Worm (Caenorhabditis elegans) whole organism, young adult: ENCODE data around the gene R03A10.5.

ENCODE experiments used
- B0035.1 ChIP-seq: sonication (generic microtip); optimal IDR thresholded peaks from 2 replicates; lab custom pipeline; 2016; ENCODE audit warnings: missing genetic modification characterization, mild to moderate bottlenecking, missing compliant biosample characterization, missing genotype, missing genetic modification reagents
- B0336.3 ChIP-seq: fragments of 200-800 bp; sonication (Bioruptor generic); IDR thresholded peaks from 2 replicates; pipeline ENCODE4 v1.3.6; 2022; ENCODE audit warnings: missing genetic modification characterization, missing compliant biosample characterization
- F22D6.2 ChIP-seq: sonication (generic microtip); optimal IDR thresholded peaks from 2 replicates; lab custom pipeline; 2016; ENCODE audit warnings: mild to moderate bottlenecking, missing genetic modification characterization, missing compliant biosample characterization
- F37B4.10 ChIP-seq: fragments of 200-800 bp; sonication (Bioruptor generic); IDR thresholded peaks from 2 replicates; pipeline ENCODE4 v1.3.6; 2022; ENCODE audit warnings: missing genetic modification characterization, missing compliant biosample characterization
- F49E8.2 ChIP-seq: sonication (generic microtip); optimal IDR thresholded peaks from 3 replicates; lab custom pipeline; 2017; ENCODE audit warnings: missing genetic modification characterization, mild to moderate bottlenecking, missing compliant biosample characterization, antibody characterized with exemption, moderate library complexity; ENCODE audit not compliant: insufficient read depth
- F55B11.4 ChIP-seq: sonication (generic microtip); optimal IDR thresholded peaks from 2 replicates; lab custom pipeline; 2016; ENCODE audit warnings: missing compliant biosample characterization, missing genetic modification characterization, borderline replicate concordance; ENCODE audit not compliant: insufficient read depth
- F57C9.4 ChIP-seq: sonication (generic microtip); optimal IDR thresholded peaks from 2 replicates; lab custom pipeline; 2017; ENCODE audit warnings: mild to moderate bottlenecking, missing genetic modification characterization, missing compliant biosample characterization
- K12H6.12 ChIP-seq: fragments of 200-800 bp; sonication (Bioruptor generic); optimal IDR thresholded peaks from 2 replicates; lab custom pipeline; 2018; ENCODE audit warnings: mild to moderate bottlenecking, missing genetic modification characterization, missing compliant biosample characterization
- Y56A3A.18 ChIP-seq: fragments of 200-800 bp; sonication (Bioruptor generic); IDR thresholded peaks from 2 replicates; pipeline ENCODE4 v1.3.6; 2022; ENCODE audit warnings: missing genetic modification reagents, missing genetic modification characterization, missing compliant biosample characterization
- Y95B8A.8 ChIP-seq: fragments of 200-800 bp; sonication (Bioruptor generic); IDR thresholded peaks from 2 replicates; pipeline ENCODE4 v1.3.6; 2022; ENCODE audit warnings: missing genetic modification reagents, missing genetic modification characterization, missing compliant biosample characterization
- ccch-3 ChIP-seq: fragments of 200-800 bp; sonication (Bioruptor generic); optimal IDR thresholded peaks from 2 replicates; lab custom pipeline; 2018; ENCODE audit warnings: mild to moderate bottlenecking, missing genetic modification characterization, missing compliant biosample characterization
- ceh-100 ChIP-seq: fragments of 200-800 bp; sonication (Bioruptor generic); IDR thresholded peaks from 2 replicates; pipeline ENCODE4 v1.3.6; 2022; ENCODE audit warnings: missing genetic modification reagents, missing genetic modification characterization, missing compliant biosample characterization
- ceh-79 ChIP-seq: sonication (generic microtip); optimal IDR thresholded peaks from 2 replicates; lab custom pipeline; 2017; ENCODE audit warnings: mild to moderate bottlenecking, missing genetic modification characterization, missing compliant biosample characterization
- die-1 ChIP-seq: sonication (generic microtip); optimal IDR thresholded peaks from 2 replicates; lab custom pipeline; 2016; ENCODE audit warnings: missing genotype, mild to moderate bottlenecking, missing genetic modification characterization, missing compliant biosample characterization
- dpff-1 ChIP-seq: sonication (generic microtip); optimal IDR thresholded peaks from 2 replicates; lab custom pipeline; 2017; ENCODE audit warnings: mild to moderate bottlenecking, missing genetic modification characterization, missing compliant biosample characterization
- egl-18 ChIP-seq: fragments of 200-800 bp; sonication (Bioruptor generic); IDR thresholded peaks from 2 replicates; pipeline ENCODE4 v1.3.6; 2022; ENCODE audit warnings: missing genetic modification reagents, missing genetic modification characterization, missing compliant biosample characterization
- ets-4 ChIP-seq: fragments of 200-800 bp; sonication (Bioruptor generic); optimal IDR thresholded peaks from 2 replicates; lab custom pipeline; 2018; ENCODE audit warnings: mild to moderate bottlenecking, missing genetic modification characterization, missing compliant biosample characterization
- fkh-3 ChIP-seq: sonication (generic microtip); optimal IDR thresholded peaks from 2 replicates; lab custom pipeline; 2016; ENCODE audit warnings: mild to moderate bottlenecking, missing genetic modification characterization, missing compliant biosample characterization
- him-1 ChIP-seq: sonication (generic microtip); optimal IDR thresholded peaks from 2 replicates; lab custom pipeline; 2016; ENCODE audit warnings: missing genotype, missing genetic modification reagents, missing genetic modification characterization, missing compliant biosample characterization
- hmg-1.2 ChIP-seq: fragments of 200-800 bp; sonication (Bioruptor generic); IDR thresholded peaks from 2 replicates; pipeline ENCODE4 v1.3.6; 2022; ENCODE audit warnings: missing genetic modification reagents, missing genetic modification characterization, missing compliant biosample characterization
- hmg-20 ChIP-seq: fragments of 200-800 bp; sonication (Bioruptor generic); IDR thresholded peaks from 2 replicates; pipeline ENCODE4 v1.3.6; 2022; ENCODE audit warnings: missing genetic modification reagents, missing genetic modification characterization, missing compliant biosample characterization
- hrde-1 ChIP-seq: sonication (generic microtip); optimal IDR thresholded peaks from 2 replicates; lab custom pipeline; 2016; ENCODE audit warnings: missing genetic modification characterization, mild to moderate bottlenecking, missing compliant biosample characterization, moderate library complexity, missing genotype, missing genetic modification reagents, borderline replicate concordance
- hsf-1 ChIP-seq: fragments of 200-800 bp; sonication (Bioruptor generic); IDR thresholded peaks from 2 replicates; pipeline ENCODE4 v1.3.6; 2022; ENCODE audit warnings: missing genetic modification reagents, missing genetic modification characterization, missing compliant biosample characterization
- lag-1 ChIP-seq: fragments of 200-800 bp; sonication (Bioruptor generic); IDR thresholded peaks from 2 replicates; pipeline ENCODE4 v1.3.6; 2022; ENCODE audit warnings: missing genetic modification reagents, missing genetic modification characterization, missing compliant biosample characterization
- lin-26 ChIP-seq: fragments of 200-800 bp; sonication (Bioruptor generic); IDR thresholded peaks from 2 replicates; pipeline ENCODE4 v1.3.6; 2022; ENCODE audit warnings: missing genetic modification reagents, missing genetic modification characterization, missing compliant biosample characterization
- lin-35 ChIP-seq, 3 experiments: fragments of 150-350 bp in 2 of 3; sonication (generic microtip) in 1 of 3; optimal IDR thresholded peaks; 2 replicates each; lab custom pipeline; 2014 to 2018; ENCODE audit warnings: missing biosample characterization in 3 of 3, missing genetic modification characterization in 3 of 3, missing genetic modification reagents in 3 of 3
- lsl-1 ChIP-seq: fragments of 200-800 bp; sonication (Bioruptor generic); optimal IDR thresholded peaks from 2 replicates; lab custom pipeline; 2018; ENCODE audit warnings: mild to moderate bottlenecking, missing genetic modification characterization, moderate library complexity, missing compliant biosample characterization
- lsy-27 ChIP-seq: sonication (generic microtip); optimal IDR thresholded peaks from 2 replicates; lab custom pipeline; 2017; ENCODE audit warnings: missing genetic modification characterization, mild to moderate bottlenecking, missing compliant biosample characterization, antibody characterized with exemption, missing genotype, borderline replicate concordance; ENCODE audit not compliant: insufficient read depth
- madf-10 ChIP-seq: sonication (generic microtip); optimal IDR thresholded peaks from 2 replicates; lab custom pipeline; 2016; ENCODE audit warnings: mild to moderate bottlenecking, missing genetic modification characterization, missing compliant biosample characterization
- madf-6 ChIP-seq: fragments of 200-800 bp; sonication (Bioruptor generic); IDR thresholded peaks from 2 replicates; pipeline ENCODE4 v1.3.6; 2022; ENCODE audit warnings: missing genetic modification reagents, missing genetic modification characterization, missing compliant biosample characterization
- mcd-1 ChIP-seq: fragments of 200-800 bp; sonication (Bioruptor generic); IDR thresholded peaks from 2 replicates; pipeline ENCODE4 v1.3.6; 2022; ENCODE audit warnings: missing genetic modification reagents, missing genetic modification characterization, missing compliant biosample characterization
- mxl-1 ChIP-seq: sonication (generic microtip); optimal IDR thresholded peaks from 2 replicates; lab custom pipeline; 2016; ENCODE audit warnings: missing genetic modification characterization, missing compliant biosample characterization
- nfya-2 ChIP-seq: fragments of 200-800 bp; sonication (Bioruptor generic); IDR thresholded peaks from 2 replicates; pipeline ENCODE4 v1.3.6; 2022; ENCODE audit warnings: missing genetic modification reagents, missing genetic modification characterization, missing compliant biosample characterization
- nhr-120 ChIP-seq: fragments of 200-800 bp; sonication (Bioruptor generic); IDR thresholded peaks from 2 replicates; pipeline ENCODE4 v1.3.6; 2022; ENCODE audit warnings: missing genetic modification characterization, missing compliant biosample characterization
- nhr-179 ChIP-seq: sonication (generic microtip); optimal IDR thresholded peaks from 2 replicates; lab custom pipeline; 2016; ENCODE audit warnings: mild to moderate bottlenecking, missing genetic modification characterization, missing compliant biosample characterization
- nhr-27 ChIP-seq: fragments of 200-800 bp; sonication (Bioruptor generic); optimal IDR thresholded peaks from 2 replicates; lab custom pipeline; 2018; ENCODE audit warnings: mild to moderate bottlenecking, missing genetic modification characterization, moderate library complexity, missing compliant biosample characterization
- nhr-80 ChIP-seq: sonication (generic microtip); optimal IDR thresholded peaks from 2 replicates; lab custom pipeline; 2016; ENCODE audit warnings: missing genetic modification characterization, missing compliant biosample characterization
- rpc-1 ChIP-seq, 2 experiments: fragments of 150-350 bp in 1 of 2; sonication (generic microtip) in 1 of 2; optimal IDR thresholded peaks; 2 replicates each; lab custom pipeline; 2014 to 2018; ENCODE audit warnings: missing biosample characterization in 1 of 2, missing genetic modification characterization in 1 of 2, missing genetic modification reagents in 1 of 2, missing genotype in 1 of 2
- sea-2 ChIP-seq: fragments of 200-800 bp; sonication (Bioruptor generic); IDR thresholded peaks from 2 replicates; pipeline ENCODE4 v1.3.6; 2022; ENCODE audit warnings: missing genetic modification characterization, missing compliant biosample characterization
- snpc-1.3 ChIP-seq: sonication (generic microtip); optimal IDR thresholded peaks from 2 replicates; lab custom pipeline; 2017; ENCODE audit warnings: missing genetic modification characterization, mild to moderate bottlenecking, missing compliant biosample characterization, antibody characterized with exemption, moderate library complexity, missing genotype, missing genetic modification reagents; ENCODE audit not compliant: insufficient read depth
- snpc-3.4 ChIP-seq: sonication (generic microtip); optimal IDR thresholded peaks from 2 replicates; lab custom pipeline; 2017; ENCODE audit warnings: missing genetic modification characterization, mild to moderate bottlenecking, missing compliant biosample characterization, antibody characterized with exemption, moderate library complexity, missing genotype, missing genetic modification reagents
- snpc-4 ChIP-seq, 5 experiments: fragments of 150-350 bp in 1 of 5; sonication (generic microtip) in 4 of 5; optimal IDR thresholded peaks; 2 replicates each; lab custom pipeline; 2014 to 2018; ENCODE audit warnings: missing genetic modification characterization in 5 of 5, missing biosample characterization in 3 of 5, antibody characterized with exemption in 2 of 5, mild to moderate bottlenecking in 2 of 5, missing compliant biosample characterization in 2 of 5, missing genotype in 2 of 5, moderate library complexity in 2 of 5, missing genetic modification reagents in 1 of 5
- somi-1 ChIP-seq: fragments of 200-800 bp; sonication (Bioruptor generic); optimal IDR thresholded peaks from 2 replicates; lab custom pipeline; 2018; ENCODE audit warnings: mild to moderate bottlenecking, missing genetic modification characterization, missing compliant biosample characterization
- xnd-1 ChIP-seq: sonication (generic microtip); optimal IDR thresholded peaks from 2 replicates; lab custom pipeline; 2016; ENCODE audit warnings: missing genotype, missing genetic modification reagents, missing genetic modification characterization, missing compliant biosample characterization
- zfh-2 ChIP-seq: fragments of 200-800 bp; sonication (Bioruptor generic); conservative IDR thresholded peaks from 2 replicates; pipeline ENCODE4 v1.3.6; 2022; ENCODE audit warnings: missing genetic modification reagents, missing genetic modification characterization, missing compliant biosample characterization
- ztf-28 ChIP-seq: fragments of 200-800 bp; sonication (Bioruptor generic); IDR thresholded peaks from 2 replicates; pipeline ENCODE4 v1.3.6; 2022; ENCODE audit warnings: missing genetic modification reagents, missing genetic modification characterization, missing compliant biosample characterization
- ztf-3 ChIP-seq: fragments of 200-800 bp; sonication (Bioruptor generic); optimal IDR thresholded peaks from 2 replicates; lab custom pipeline; 2018; ENCODE audit warnings: mild to moderate bottlenecking, missing genetic modification characterization, missing compliant biosample characterization

Gene R03A10.5

DNA sequence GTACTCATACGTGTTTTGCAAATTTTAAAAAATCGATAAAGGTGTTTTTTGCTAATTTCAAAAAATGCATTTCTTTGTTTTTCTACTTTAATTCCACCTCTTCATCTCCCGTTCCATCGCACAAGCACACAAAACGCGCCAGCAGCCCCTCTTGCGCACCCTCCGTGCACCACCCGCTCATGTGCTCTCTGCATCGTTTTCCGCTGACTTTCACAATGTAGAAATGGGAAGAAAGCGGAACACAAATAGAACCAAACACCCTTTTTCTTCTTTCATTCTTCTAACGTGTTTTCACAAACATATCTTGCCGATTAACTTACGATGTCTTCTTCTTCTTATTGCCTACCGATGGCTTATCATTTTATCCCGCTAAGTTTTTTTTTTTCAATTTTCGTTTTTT is 46.2 kb downstream of the R03A10.5 start (continued):
- no peak for TF ChIP-seq F57C9.4 (tag; lab: Kevin White, UChicago)
- TF ChIP-seq K12H6.12 (tag; lab: Kevin White, UChicago) = peak; percentile 83
- TF ChIP-seq F37B4.10 (GFP tag; lab: Robert Waterston, UW) = no peak
- TF ChIP-seq F49E8.2 = no peak
- TF ChIP-seq lsy-27 (tag; lab: Kevin White, UChicago) = no peak
- TF ChIP-seq nhr-27 (tag; lab: Kevin White, UChicago) = no peak
- peak; percentile 89 for TF ChIP-seq nhr-80
- peak; percentile 6 for TF ChIP-seq snpc-4 (GFP tag; optimal IDR thresholded peaks at IDR 0.05; lab: Kevin White, UChicago)
- peak; percentile 44 to 63 (median 57) for TF ChIP-seq snpc-4 (tag; optimal IDR thresholded peaks at IDR 0.05; lab: Kevin White, UChicago)
- no peak for TF ChIP-seq rpc-1 (optimal IDR thresholded peaks at IDR 0.05; lab: Kevin White, UChicago)
- no peak for TF ChIP-seq rpc-1 (tag; optimal IDR thresholded peaks at IDR 0.05; lab: Kevin White, UChicago)
- TF ChIP-seq ztf-28 = no peak
- TF ChIP-seq xnd-1 (tag; lab: Kevin White, UChicago) = no peak
- TF ChIP-seq ets-4 (GFP tag; lab: Kevin White, UChicago) = peak; percentile 57
- no peak for TF ChIP-seq ztf-3
- TF ChIP-seq lin-35 (GFP tag; optimal IDR thresholded peaks at IDR 0.05; lab: Kevin White, UChicago) = no peak
- TF ChIP-seq madf-10 (tag; lab: Kevin White, UChicago) = peak; percentile 63
- TF ChIP-seq die-1 = peak; percentile 20
- TF ChIP-seq egl-18 = 0 out of 2 replicates have a peak, but pooled peaks have one; percentile 46
- TF ChIP-seq hsf-1 (GFP tag; lab: Robert Waterston, UW) = 0 out of 2 replicates have a peak, but pooled peaks have one; percentile 24
- TF ChIP-seq ceh-79 (tag; lab: Kevin White, UChicago) = no peak
- TF ChIP-seq madf-6 (GFP tag; lab: Robert Waterston, UW) = 0 out of 2 replicates have a peak, but pooled peaks have one; percentile 21
- no peak for TF ChIP-seq hmg-20 (GFP tag; lab: Robert Waterston, UW)
- TF ChIP-seq ccch-3 (GFP tag; lab: Kevin White, UChicago) = no peak
- peak; percentile 44; the same call in 1 of the 2 replicates for TF ChIP-seq hmg-1.2 (GFP tag; lab: Robert Waterston, UW)
- no peak for TF ChIP-seq Y95B8A.8 (GFP tag; lab: Robert Waterston, UW)
- TF ChIP-seq F55B11.4 (tag; lab: Kevin White, UChicago) = no peak
- no peak for TF ChIP-seq fkh-3 (tag; lab: Kevin White, UChicago)
- no peak for TF ChIP-seq nfya-2
- no peak for TF ChIP-seq lag-1
- peak; percentile 61 for TF ChIP-seq somi-1 (GFP tag; lab: Kevin White, UChicago)
- peak; percentile 35 for TF ChIP-seq F22D6.2 (tag; lab: Kevin White, UChicago)
- TF ChIP-seq lin-26 (GFP tag; lab: Robert Waterston, UW) = peak; percentile 58; the same call in 1 of the 2 replicates
- no peak for TF ChIP-seq sea-2
- TF ChIP-seq lsl-1 (GFP tag; lab: Kevin White, UChicago) = no peak
- TF ChIP-seq dpff-1 (tag; lab: Kevin White, UChicago) = no peak
- TF ChIP-seq hrde-1 = no peak
- no peak for TF ChIP-seq snpc-1.3 (tag; lab: Kevin White, UChicago)
- TF ChIP-seq nhr-179 = no peak
- TF ChIP-seq nhr-120 (GFP tag; lab: Robert Waterston, UW) = no peak
- peak; percentile 77; the same call in 1 of the 2 replicates for TF ChIP-seq Y56A3A.18
- TF ChIP-seq B0035.1 = no peak
- TF ChIP-seq snpc-3.4 = no peak
- no peak for TF ChIP-seq him-1 (tag; lab: Kevin White, UChicago)
- peak; percentile 97 for TF ChIP-seq zfh-2
- no peak for TF ChIP-seq mxl-1 (tag; lab: Kevin White, UChicago)
- TF ChIP-seq ceh-100 (GFP tag; lab: Robert Waterston, UW) = no peak
- TF ChIP-seq mcd-1 (GFP tag; lab: Robert Waterston, UW) = peak; percentile 83
- TF ChIP-seq B0336.3 (GFP tag; lab: Robert Waterston, UW) = peak; percentile 49; the same call in 1 of the 2 replicates
